Worm (Caenorhabditis elegans) whole organism, L4 larva: Measurements from ENCODE around the gene srbc-39.

Source experiments
- Y75B8A.6 ChIP-seq: fragments of 200-800 bp; sonication (Bioruptor generic); IDR thresholded peaks from 2 replicates; pipeline ENCODE4 v1.3.6; 2022; ENCODE audit warnings: missing genetic modification reagents, missing genetic modification characterization, missing compliant biosample characterization
- ama-1 ChIP-seq: fragments of 150-350 bp; optimal IDR thresholded peaks from 2 replicates; lab custom pipeline; 2014; ENCODE audit warnings: inconsistent platforms, mixed read lengths
- dmd-8 ChIP-seq: fragments of 200-800 bp; sonication (Bioruptor generic); IDR thresholded peaks from 2 replicates; pipeline ENCODE4 v1.3.6; 2022; ENCODE audit warnings: missing genetic modification characterization, missing compliant biosample characterization
- hlh-30 ChIP-seq: sonication (generic microtip); optimal IDR thresholded peaks from 2 replicates; lab custom pipeline; 2017; ENCODE audit warnings: antibody characterized with exemption, mild to moderate bottlenecking, missing genetic modification characterization, missing compliant biosample characterization; ENCODE audit not compliant: insufficient read depth
- nhr-77 ChIP-seq: fragments of 150-350 bp; optimal IDR thresholded peaks from 2 replicates; lab custom pipeline; 2014; ENCODE audit warnings: missing biosample characterization, missing genetic modification characterization

- TF ChIP-seq Y75B8A.6 (GFP tag; lab: Robert Waterston, UW) (no peak), nhr-77 (tag; lab: Kevin White, UChicago) (no peak), ama-1 (lab: Kevin White, UChicago) (no peak), dmd-8 (no peak), hlh-30 (tag; lab: Kevin White, UChicago) (no peak)
These were observed 32.8 kb upstream of the srbc-39 start for ce11 chrV:676090-676489.
